Worm (Caenorhabditis elegans) whole organism, mixed stage, embryonic: Measurements from ENCODE around the gene ent-4.

Experiments used
- ceh-83 ChIP-seq: fragments of 200-800 bp; sonication (Bioruptor generic); optimal IDR thresholded peaks from 2 replicates; lab custom pipeline; 2018; ENCODE audit warnings: mild to moderate bottlenecking, missing genetic modification characterization, missing compliant biosample characterization
- lin-13 ChIP-seq: fragments of 150-350 bp; optimal IDR thresholded peaks from 2 replicates; lab custom pipeline; 2014; ENCODE audit warnings: missing biosample characterization, missing genetic modification characterization
- nhr-76 ChIP-seq: sonication (generic microtip); optimal IDR thresholded peaks from 2 replicates; lab custom pipeline; 2017; ENCODE audit warnings: missing biosample characterization, missing genetic modification characterization
- unc-39 ChIP-seq: fragments of 150-350 bp; optimal IDR thresholded peaks from 2 replicates; lab custom pipeline; 2014; ENCODE audit warnings: missing biosample characterization, missing genetic modification characterization
- ztf-11 ChIP-seq: fragments of 150-350 bp; optimal IDR thresholded peaks from 2 replicates; lab custom pipeline; 2014; ENCODE audit warnings: missing biosample characterization, missing genetic modification characterization

- TF ChIP-seq lin-13 (tag; lab: Kevin White, UChicago): no peak
- no peak for TF ChIP-seq nhr-76 (tag; lab: Kevin White, UChicago)
- no peak for TF ChIP-seq unc-39 (tag; lab: Kevin White, UChicago)
- TF ChIP-seq ztf-11 (tag; lab: Kevin White, UChicago): no peak
- TF ChIP-seq ceh-83 (GFP tag; lab: Kevin White, UChicago): no peak
Observed at ce11 chrIV:13678649-13679048, 48.1 kb upstream of the ent-4 start, which contains the start of gene srlf-26.
